Worm (Caenorhabditis elegans): Measurements from ENCODE around the gene gen-1.

The gen-1 gene

ce11 chrIII:6264447-6264846 is 16.5 kb upstream of the gen-1 start, which contains the start of gene srg-5:
srg-5 (minus strand) TSS chrIII:6264547.
- TF ChIP-seq tbx-37 (GFP tag; conservative IDR thresholded peaks at IDR 0.05) (no peak), hnd-1 (tag; optimal IDR thresholded peaks at IDR 0.05) (no peak), aly-1 (tag; optimal IDR thresholded peaks at IDR 0.05) (no peak)

ce11 chrIII:6261985-6262384 is 14.0 kb upstream of the gen-1 start, which contains the start of gene srg-4:
srg-4 (minus strand) TSS chrIII:6262085.
- no peak for TF ChIP-seq hnd-1 (tag; optimal IDR thresholded peaks at IDR 0.05)
- TF ChIP-seq tbx-11 (GFP tag; IDR thresholded peaks at IDR 0.05) = no peak
- no peak for TF ChIP-seq ceh-36 (tag; optimal IDR thresholded peaks at IDR 0.05)
- no peak for TF ChIP-seq flt-1 (GFP tag; IDR thresholded peaks at IDR 0.05)
- no peak for TF ChIP-seq ama-1 (optimal IDR thresholded peaks at IDR 0.05)
- no peak for TF ChIP-seq aly-1 (tag; optimal IDR thresholded peaks at IDR 0.05)
- TF ChIP-seq sea-1 (GFP tag; conservative IDR thresholded peaks at IDR 0.05) = no peak
- no peak for TF ChIP-seq pes-1 (GFP tag; IDR thresholded peaks at IDR 0.05)
- TF ChIP-seq ceh-13 (GFP tag; optimal IDR thresholded peaks at IDR 0.05) = no peak
- no peak for TF ChIP-seq ets-7 (tag; optimal IDR thresholded peaks at IDR 0.05)
- TF ChIP-seq tra-4 (tag; optimal IDR thresholded peaks at IDR 0.05) = no peak
- TF ChIP-seq tbx-37 (GFP tag; conservative IDR thresholded peaks at IDR 0.05) = no peak
- no peak for TF ChIP-seq scrt-1 (GFP tag; IDR thresholded peaks at IDR 0.05)
- TF ChIP-seq B0310.2 (tag; optimal IDR thresholded peaks at IDR 0.05) = no peak
- TF ChIP-seq hmbx-1 (tag; optimal IDR thresholded peaks at IDR 0.05) = no peak
- TF ChIP-seq hmg-4 (GFP tag; optimal IDR thresholded peaks at IDR 0.05) = no peak
- TF ChIP-seq F13C5.2 (tag; optimal IDR thresholded peaks at IDR 0.05) = no peak

ce11 chrIII:6260115-6260514 is 12.2 kb upstream of the gen-1 start, which contains the start of gene srg-2:
srg-2 (minus strand) TSS chrIII:6260215.
- TF ChIP-seq ceh-36 (tag; optimal IDR thresholded peaks at IDR 0.05) (no peak), sea-1 (GFP tag; conservative IDR thresholded peaks at IDR 0.05) (no peak), hmbx-1 (tag; optimal IDR thresholded peaks at IDR 0.05) (no peak), hnd-1 (tag; optimal IDR thresholded peaks at IDR 0.05) (no peak), scrt-1 (GFP tag; IDR thresholded peaks at IDR 0.05) (no peak), hmg-4 (GFP tag; optimal IDR thresholded peaks at IDR 0.05) (no peak), aly-1 (tag; optimal IDR thresholded peaks at IDR 0.05) (no peak), tbx-37 (GFP tag; conservative IDR thresholded peaks at IDR 0.05) (no peak), ceh-13 (GFP tag; optimal IDR thresholded peaks at IDR 0.05) (no peak), pes-1 (GFP tag; IDR thresholded peaks at IDR 0.05) (no peak), flt-1 (GFP tag; IDR thresholded peaks at IDR 0.05) (no peak), tra-4 (tag; optimal IDR thresholded peaks at IDR 0.05) (no peak)

- TF ChIP-seq tbx-37 (GFP tag; conservative IDR thresholded peaks at IDR 0.05) = no peak
- TF ChIP-seq aly-1 (tag; optimal IDR thresholded peaks at IDR 0.05) = no peak
- TF ChIP-seq hnd-1 (tag; optimal IDR thresholded peaks at IDR 0.05) = no peak
- TF ChIP-seq tbx-11 (GFP tag; IDR thresholded peaks at IDR 0.05) = no peak
- TF ChIP-seq ets-7 (tag; optimal IDR thresholded peaks at IDR 0.05) = no peak
- no peak for TF ChIP-seq ceh-13 (GFP tag; optimal IDR thresholded peaks at IDR 0.05)
- TF ChIP-seq hmbx-1 (tag; optimal IDR thresholded peaks at IDR 0.05) = no peak
- TF ChIP-seq hmg-4 (GFP tag; optimal IDR thresholded peaks at IDR 0.05) = no peak
- no peak for TF ChIP-seq tra-4 (tag; optimal IDR thresholded peaks at IDR 0.05)
- no peak for TF ChIP-seq F13C5.2 (tag; optimal IDR thresholded peaks at IDR 0.05)
- no peak for TF ChIP-seq sea-1 (GFP tag; conservative IDR thresholded peaks at IDR 0.05)
These were observed 10.3 kb upstream of the gen-1 start, which contains the start of gene srg-1 for ce11 chrIII:6258262-6258661. srg-1 (minus strand) TSS chrIII:6258362.

ce11 chrIII:6256675-6257074 is 8.7 kb upstream of the gen-1 start, which contains the start of gene srg-9:
srg-9 (minus strand) TSS chrIII:6256775.
- TF ChIP-seq flt-1 (GFP tag; IDR thresholded peaks at IDR 0.05) (no peak), tbx-37 (GFP tag; conservative IDR thresholded peaks at IDR 0.05) (no peak), ceh-13 (GFP tag; optimal IDR thresholded peaks at IDR 0.05) (no peak), pes-1 (GFP tag; IDR thresholded peaks at IDR 0.05) (no peak), hmbx-1 (tag; optimal IDR thresholded peaks at IDR 0.05) (no peak), F13C5.2 (tag; optimal IDR thresholded peaks at IDR 0.05) (no peak), hmg-4 (GFP tag; optimal IDR thresholded peaks at IDR 0.05) (no peak), sea-1 (GFP tag; conservative IDR thresholded peaks at IDR 0.05) (no peak), hnd-1 (tag; optimal IDR thresholded peaks at IDR 0.05) (no peak), ceh-36 (tag; optimal IDR thresholded peaks at IDR 0.05) (no peak), aly-1 (tag; optimal IDR thresholded peaks at IDR 0.05) (no peak), ama-1 (optimal IDR thresholded peaks at IDR 0.05) (no peak), ets-7 (tag; optimal IDR thresholded peaks at IDR 0.05) (no peak), B0310.2 (tag; optimal IDR thresholded peaks at IDR 0.05) (no peak), tra-4 (tag; optimal IDR thresholded peaks at IDR 0.05) (no peak), tbx-11 (GFP tag; IDR thresholded peaks at IDR 0.05) (no peak), scrt-1 (GFP tag; IDR thresholded peaks at IDR 0.05) (no peak)

- TF ChIP-seq hmbx-1 (tag; optimal IDR thresholded peaks at IDR 0.05) (no peak), tra-4 (tag; optimal IDR thresholded peaks at IDR 0.05) (no peak), flt-1 (GFP tag; IDR thresholded peaks at IDR 0.05) (no peak), ceh-13 (GFP tag; optimal IDR thresholded peaks at IDR 0.05) (no peak), ets-7 (tag; optimal IDR thresholded peaks at IDR 0.05) (no peak), hmg-4 (GFP tag; optimal IDR thresholded peaks at IDR 0.05) (no peak), tbx-11 (GFP tag; IDR thresholded peaks at IDR 0.05) (no peak), sea-1 (GFP tag; conservative IDR thresholded peaks at IDR 0.05) (no peak), ama-1 (optimal IDR thresholded peaks at IDR 0.05) (no peak), hnd-1 (tag; optimal IDR thresholded peaks at IDR 0.05) (no peak), F13C5.2 (tag; optimal IDR thresholded peaks at IDR 0.05) (no peak), pes-1 (GFP tag; IDR thresholded peaks at IDR 0.05) (no peak), tbx-37 (GFP tag; conservative IDR thresholded peaks at IDR 0.05) (no peak), B0310.2 (tag; optimal IDR thresholded peaks at IDR 0.05) (no peak), ceh-36 (tag; optimal IDR thresholded peaks at IDR 0.05) (no peak), scrt-1 (GFP tag; IDR thresholded peaks at IDR 0.05) (no peak), aly-1 (tag; optimal IDR thresholded peaks at IDR 0.05) (no peak)
These were observed 6.8 kb upstream of the gen-1 start, which contains the start of gene srg-8 for ce11 chrIII:6254737-6255136. srg-8 (minus strand) TSS chrIII:6254837.

ce11 chrIII:6251511-6251910 is 3.6 kb upstream of the gen-1 start, which contains the start of gene amdh-1:
amdh-1 (plus strand) TSS chrIII:6251811.
- TF ChIP-seq tbx-37 (GFP tag; conservative IDR thresholded peaks at IDR 0.05) (no peak), ets-7 (tag; optimal IDR thresholded peaks at IDR 0.05) (no peak)

Data from whole organism, early embryonic.